Worm (Caenorhabditis elegans) whole organism, early embryonic: ENCODE measurements around the gene hrg-5.

Source experiments
- ama-1 ChIP-seq: fragments of 150-350 bp; optimal IDR thresholded peaks from 2 replicates; lab custom pipeline; 2014
- tra-4 ChIP-seq: sonication (generic microtip); optimal IDR thresholded peaks from 2 replicates; lab custom pipeline; 2017; ENCODE audit warnings: missing genetic modification characterization, missing compliant biosample characterization

- TF ChIP-seq ama-1 (lab: Kevin White, UChicago) (no peak), tra-4 (tag; lab: Kevin White, UChicago) (no peak)
These were observed 17.3 kb downstream of the hrg-5 start, which contains the start of gene ndx-9 for ce11 chrIV:11011920-11012319.
